Worm (Caenorhabditis elegans): ENCODE data around the gene htas-1.

DNA sequence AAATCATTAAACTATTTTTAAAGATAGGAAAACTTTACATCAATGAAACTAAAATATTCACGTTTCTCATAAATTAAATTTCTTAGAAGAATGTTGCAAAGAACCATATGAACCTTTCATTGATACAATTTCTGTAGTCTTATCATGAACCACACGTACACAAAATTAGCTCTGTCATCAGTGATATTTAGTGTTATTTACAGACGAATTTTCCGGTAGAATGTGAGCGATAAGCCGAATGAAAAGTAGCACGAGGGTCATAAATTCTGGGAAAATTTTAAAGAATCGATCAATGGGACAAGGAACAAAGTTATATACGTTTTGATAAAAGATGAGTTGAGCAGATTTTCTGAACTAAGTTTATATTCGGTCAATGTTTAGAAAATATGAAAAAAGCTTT, 6.8 kb downstream of the htas-1 start:
- TF ChIP-seq snpc-4 (GFP tag; optimal IDR thresholded peaks at IDR 0.05), result no peak
- no peak for TF ChIP-seq snpc-4 (tag; optimal IDR thresholded peaks at IDR 0.05)
- TF ChIP-seq unc-62 (GFP tag; optimal IDR thresholded peaks at IDR 0.05), result no peak

Data from whole organism, young adult.